Worm (Caenorhabditis elegans) whole organism, early embryonic: ENCODE measurements around the gene Y22D7AR.2.

Experiments
- B0310.2 ChIP-seq: sonication (generic microtip); optimal IDR thresholded peaks from 2 replicates; lab custom pipeline; 2016; ENCODE audit warnings: mild to moderate bottlenecking, missing genetic modification characterization, missing compliant biosample characterization
- F13C5.2 ChIP-seq: sonication (generic microtip); optimal IDR thresholded peaks from 2 replicates; lab custom pipeline; 2017; ENCODE audit warnings: mild to moderate bottlenecking, missing genetic modification characterization, inconsistent platforms, missing compliant biosample characterization
- aly-1 ChIP-seq: sonication (generic microtip); optimal IDR thresholded peaks from 2 replicates; lab custom pipeline; 2016; ENCODE audit warnings: missing genetic modification characterization, missing compliant biosample characterization
- ama-1 ChIP-seq: fragments of 150-350 bp; optimal IDR thresholded peaks from 2 replicates; lab custom pipeline; 2014
- ceh-13 ChIP-seq: fragments of 200-800 bp; sonication (Bioruptor generic); optimal IDR thresholded peaks from 2 replicates; lab custom pipeline; 2018; ENCODE audit warnings: mild to moderate bottlenecking, missing genetic modification characterization, missing compliant biosample characterization
- ceh-36 ChIP-seq: sonication (generic microtip); optimal IDR thresholded peaks from 2 replicates; lab custom pipeline; 2016; ENCODE audit warnings: missing genetic modification characterization, inconsistent platforms, missing compliant biosample characterization
- ets-7 ChIP-seq: sonication (generic microtip); optimal IDR thresholded peaks from 2 replicates; lab custom pipeline; 2016; ENCODE audit warnings: missing genotype, missing genetic modification characterization, missing compliant biosample characterization
- flt-1 ChIP-seq: fragments of 200-800 bp; sonication (Bioruptor generic); IDR thresholded peaks from 2 replicates; pipeline ENCODE4 v1.3.6; 2022; ENCODE audit warnings: missing genetic modification characterization, missing compliant biosample characterization
- hmbx-1 ChIP-seq: sonication (generic microtip); optimal IDR thresholded peaks from 2 replicates; lab custom pipeline; 2016; ENCODE audit warnings: mild to moderate bottlenecking, missing genetic modification characterization, missing compliant biosample characterization
- hmg-4 ChIP-seq: fragments of 200-800 bp; sonication (Bioruptor generic); optimal IDR thresholded peaks from 2 replicates; lab custom pipeline; 2018; ENCODE audit warnings: mild to moderate bottlenecking, missing genetic modification characterization, missing compliant biosample characterization
- hnd-1 ChIP-seq: sonication (generic microtip); optimal IDR thresholded peaks from 2 replicates; lab custom pipeline; 2016; ENCODE audit warnings: missing genetic modification characterization, missing compliant biosample characterization
- pes-1 ChIP-seq: fragments of 200-800 bp; sonication (Bioruptor generic); IDR thresholded peaks from 2 replicates; pipeline ENCODE4 v1.3.6; 2022; ENCODE audit warnings: missing genetic modification reagents, missing genetic modification characterization, missing compliant biosample characterization
- scrt-1 ChIP-seq: fragments of 200-800 bp; sonication (Bioruptor generic); IDR thresholded peaks from 2 replicates; pipeline ENCODE4 v1.3.6; 2022; ENCODE audit warnings: missing genetic modification characterization, missing compliant biosample characterization
- sea-1 ChIP-seq: fragments of 200-800 bp; sonication (Bioruptor generic); conservative IDR thresholded peaks from 2 replicates; pipeline ENCODE4 v1.3.6; 2022; ENCODE audit warnings: missing genetic modification characterization, missing compliant biosample characterization
- tbx-11 ChIP-seq: fragments of 200-800 bp; sonication (Bioruptor generic); IDR thresholded peaks from 2 replicates; pipeline ENCODE4 v1.3.6; 2022; ENCODE audit warnings: missing genetic modification characterization, missing compliant biosample characterization
- tbx-37 ChIP-seq: fragments of 200-800 bp; sonication (Bioruptor generic); conservative IDR thresholded peaks from 2 replicates; pipeline ENCODE4 v1.3.6; 2022; ENCODE audit warnings: missing genetic modification reagents, missing genetic modification characterization, missing compliant biosample characterization
- tra-4 ChIP-seq: sonication (generic microtip); optimal IDR thresholded peaks from 2 replicates; lab custom pipeline; 2017; ENCODE audit warnings: missing genetic modification characterization, missing compliant biosample characterization

The Y22D7AR.2 gene

ce11 chrIII:1665373-1665772, 40.4 kb upstream of the Y22D7AR.2 start:
- TF ChIP-seq sea-1 (GFP tag; lab: Robert Waterston, UW) (no peak), pes-1 (GFP tag; lab: Robert Waterston, UW) (no peak), hmbx-1 (tag; lab: Kevin White, UChicago) (no peak), tra-4 (tag; lab: Kevin White, UChicago) (no peak), tbx-11 (GFP tag; lab: Robert Waterston, UW) (no peak), flt-1 (no peak), aly-1 (no peak)

ce11 chrIII:1665799-1666308, 39.9 kb upstream of the Y22D7AR.2 start, which contains the start of gene Y22D7AR.3:
Gene Y22D7AR.3 (minus strand): TSS chrIII:1665849.
- no peak for TF ChIP-seq ets-7

ce11 chrIII:1666893-1667292, 38.9 kb upstream of the Y22D7AR.2 start:
- no peak for TF ChIP-seq ceh-36 (tag; lab: Kevin White, UChicago)
- TF ChIP-seq hmg-4 (GFP tag; lab: Kevin White, UChicago), result no peak
- no peak for TF ChIP-seq ets-7
- TF ChIP-seq scrt-1 (GFP tag; lab: Robert Waterston, UW), result no peak
- no peak for TF ChIP-seq hmbx-1 (tag; lab: Kevin White, UChicago)
- TF ChIP-seq flt-1, result no peak
- no peak for TF ChIP-seq hnd-1 (tag; lab: Kevin White, UChicago)
- no peak for TF ChIP-seq B0310.2 (tag; lab: Kevin White, UChicago)
- TF ChIP-seq F13C5.2 (tag; lab: Kevin White, UChicago), result no peak

ce11 chrIII:1668519-1668918, 37.2 kb upstream of the Y22D7AR.2 start, which contains the start of gene glb-30:
Gene glb-30 (minus strand): TSS chrIII:1668619.
- TF ChIP-seq scrt-1 (GFP tag; lab: Robert Waterston, UW) (no peak), tbx-11 (GFP tag; lab: Robert Waterston, UW) (no peak), hmbx-1 (tag; lab: Kevin White, UChicago) (no peak), ceh-13 (GFP tag; lab: Kevin White, UChicago) (no peak), tra-4 (tag; lab: Kevin White, UChicago) (no peak)

ce11 chrIII:1673320-1673719, 32.4 kb upstream of the Y22D7AR.2 start:
- no peak for TF ChIP-seq ets-7

- no peak for TF ChIP-seq aly-1
- no peak for TF ChIP-seq ets-7
- no peak for TF ChIP-seq hnd-1 (tag; lab: Kevin White, UChicago)
- no peak for TF ChIP-seq ceh-13 (GFP tag; lab: Kevin White, UChicago)
- no peak for TF ChIP-seq hmbx-1 (tag; lab: Kevin White, UChicago)
- TF ChIP-seq scrt-1 (GFP tag; lab: Robert Waterston, UW), result no peak
- no peak for TF ChIP-seq hmg-4 (GFP tag; lab: Kevin White, UChicago)
- TF ChIP-seq tbx-11 (GFP tag; lab: Robert Waterston, UW), result no peak
- no peak for TF ChIP-seq flt-1
- no peak for TF ChIP-seq ceh-36 (tag; lab: Kevin White, UChicago)
- TF ChIP-seq F13C5.2 (tag; lab: Kevin White, UChicago), result no peak
- no peak for TF ChIP-seq tbx-37 (GFP tag; lab: Robert Waterston, UW)
- no peak for TF ChIP-seq sea-1 (GFP tag; lab: Robert Waterston, UW)
Observed at ce11 chrIII:1674760-1675159, 31.0 kb upstream of the Y22D7AR.2 start.

- TF ChIP-seq ets-7, result no peak
Observed at ce11 chrIII:1676588-1676987, 29.2 kb upstream of the Y22D7AR.2 start, which contains the start of gene Y22D7AR.6. Gene Y22D7AR.6 (minus strand): TSS chrIII:1676721.

ce11 chrIII:1678671-1679070, 27.1 kb upstream of the Y22D7AR.2 start:
- TF ChIP-seq flt-1 (no peak), tbx-11 (GFP tag; lab: Robert Waterston, UW) (no peak), B0310.2 (tag; lab: Kevin White, UChicago) (no peak), ama-1 (lab: Kevin White, UChicago) (no peak), aly-1 (no peak), ceh-13 (GFP tag; lab: Kevin White, UChicago) (no peak), ets-7 (no peak), hmg-4 (GFP tag; lab: Kevin White, UChicago) (no peak), pes-1 (GFP tag; lab: Robert Waterston, UW) (no peak), hmbx-1 (tag; lab: Kevin White, UChicago) (no peak), ceh-36 (tag; lab: Kevin White, UChicago) (no peak)

- TF ChIP-seq hmg-4 (GFP tag; lab: Kevin White, UChicago), result no peak
- TF ChIP-seq scrt-1 (GFP tag; lab: Robert Waterston, UW), result no peak
- no peak for TF ChIP-seq tra-4 (tag; lab: Kevin White, UChicago)
- TF ChIP-seq B0310.2 (tag; lab: Kevin White, UChicago), result no peak
- TF ChIP-seq ets-7, result no peak
- TF ChIP-seq aly-1, result no peak
- no peak for TF ChIP-seq F13C5.2 (tag; lab: Kevin White, UChicago)
Observed at ce11 chrIII:1680393-1680792, 25.4 kb upstream of the Y22D7AR.2 start.
